Worm (Caenorhabditis elegans) whole organism, L4 larva: ENCODE results near the gene icln-1.

ENCODE experiments used
- F49E8.2 ChIP-seq: sonication (generic microtip); optimal IDR thresholded peaks from 2 replicates; lab custom pipeline; 2016; ENCODE audit warnings: missing compliant biosample characterization, mild to moderate bottlenecking, missing genetic modification characterization, borderline replicate concordance
- T26A8.4 ChIP-seq: fragments of 200-800 bp; sonication (Bioruptor generic); IDR thresholded peaks from 2 replicates; pipeline ENCODE4 v1.3.6; 2022; ENCODE audit warnings: missing genetic modification characterization, missing compliant biosample characterization
- Y105C5A.15 ChIP-seq: fragments of 200-800 bp; sonication (Bioruptor generic); IDR thresholded peaks from 2 replicates; pipeline ENCODE4 v1.3.6; 2022; ENCODE audit warnings: missing genetic modification characterization, missing compliant biosample characterization
- Y48G9A.11 ChIP-seq: fragments of 200-800 bp; sonication (Bioruptor generic); IDR thresholded peaks from 2 replicates; pipeline ENCODE4 v1.3.6; 2022; ENCODE audit warnings: missing genetic modification reagents, missing genetic modification characterization, missing compliant biosample characterization
- ZK337.2 ChIP-seq: fragments of 200-800 bp; sonication (Bioruptor generic); IDR thresholded peaks from 2 replicates; pipeline ENCODE4 v1.3.6; 2022; ENCODE audit warnings: missing genetic modification reagents, missing genetic modification characterization, missing compliant biosample characterization
- ZK546.5 ChIP-seq, 2 experiments: sonication (generic microtip); optimal IDR thresholded peaks; 2 replicates each; lab custom pipeline; 2017; ENCODE audit warnings: missing biosample characterization in 2 of 2, missing genetic modification characterization in 2 of 2
- aha-1 ChIP-seq: fragments of 150-350 bp; peaks from one replicate; lab custom pipeline; 2014; ENCODE audit warnings: missing biosample characterization, missing genetic modification characterization
- aly-2 ChIP-seq: sonication (generic microtip); optimal IDR thresholded peaks from 2 replicates; lab custom pipeline; 2018; ENCODE audit warnings: missing biosample characterization, missing genetic modification characterization
- arid-1 ChIP-seq: fragments of 200-800 bp; sonication (Bioruptor generic); conservative IDR thresholded peaks from 2 replicates; pipeline ENCODE4 v1.3.6; 2022; ENCODE audit warnings: missing genetic modification reagents, missing genetic modification characterization, missing compliant biosample characterization
- ceh-32 ChIP-seq: sonication (generic microtip); optimal IDR thresholded peaks from 2 replicates; lab custom pipeline; 2016; ENCODE audit warnings: mild to moderate bottlenecking, missing genetic modification characterization, missing compliant biosample characterization; ENCODE audit not compliant: poor library complexity
- daf-16 ChIP-seq, 3 experiments: sonication (generic microtip); optimal IDR thresholded peaks; 2 replicates each; lab custom pipeline; 2016 to 2017; ENCODE audit warnings: missing genetic modification characterization in 3 of 3, missing genetic modification reagents in 3 of 3, mild to moderate bottlenecking in 2 of 3, missing compliant biosample characterization in 2 of 3, missing biosample characterization in 1 of 3, moderate library complexity in 1 of 3
- dmd-6 ChIP-seq: fragments of 200-800 bp; sonication (Bioruptor generic); IDR thresholded peaks from 2 replicates; pipeline ENCODE4 v1.3.6; 2022; ENCODE audit warnings: missing genetic modification reagents, missing genetic modification characterization, missing compliant biosample characterization
- dmd-9 ChIP-seq: fragments of 200-800 bp; sonication (Bioruptor generic); IDR thresholded peaks from 2 replicates; pipeline ENCODE4 v1.3.6; 2022; ENCODE audit warnings: missing genetic modification reagents, missing genetic modification characterization, missing compliant biosample characterization
- egl-27 ChIP-seq: sonication (generic microtip); optimal IDR thresholded peaks from 3 replicates; lab custom pipeline; 2017; ENCODE audit warnings: missing biosample characterization, missing genetic modification reagents, missing genetic modification characterization
- gei-8 ChIP-seq: fragments of 200-800 bp; sonication (Bioruptor generic); optimal IDR thresholded peaks from 2 replicates; lab custom pipeline; 2018; ENCODE audit warnings: mild to moderate bottlenecking, missing genetic modification characterization, missing compliant biosample characterization
- hif-1 ChIP-seq, 2 experiments: sonication (generic microtip); optimal IDR thresholded peaks; 2 replicates each; lab custom pipeline; 2016 to 2017; ENCODE audit warnings: missing compliant biosample characterization in 2 of 2, missing genetic modification characterization in 2 of 2, missing genetic modification reagents in 2 of 2, missing genotype in 2 of 2, mild to moderate bottlenecking in 1 of 2
- hlh-11 ChIP-seq: fragments of 200-800 bp; sonication (Bioruptor generic); optimal IDR thresholded peaks from 2 replicates; lab custom pipeline; 2018; ENCODE audit warnings: mild to moderate bottlenecking, missing genetic modification characterization, missing compliant biosample characterization
- hlh-30 ChIP-seq: sonication (generic microtip); optimal IDR thresholded peaks from 2 replicates; lab custom pipeline; 2017; ENCODE audit warnings: antibody characterized with exemption, mild to moderate bottlenecking, missing genetic modification characterization, missing compliant biosample characterization; ENCODE audit not compliant: insufficient read depth
- hmg-1.1 ChIP-seq: fragments of 200-800 bp; sonication (Bioruptor generic); IDR thresholded peaks from 2 replicates; pipeline ENCODE4 v1.3.6; 2022; ENCODE audit warnings: missing genetic modification reagents, missing genetic modification characterization, missing compliant biosample characterization
- lim-7 ChIP-seq: fragments of 200-800 bp; sonication (Bioruptor generic); IDR thresholded peaks from 2 replicates; pipeline ENCODE4 v1.3.6; 2022; ENCODE audit warnings: missing genetic modification characterization, missing compliant biosample characterization
- lin-13 ChIP-seq: fragments of 150-350 bp; optimal IDR thresholded peaks from 2 replicates; lab custom pipeline; 2014; ENCODE audit warnings: missing biosample characterization, missing genetic modification reagents, missing genetic modification characterization
- lin-29 ChIP-seq: fragments of 200-800 bp; sonication (Bioruptor generic); IDR thresholded peaks from 2 replicates; pipeline ENCODE4 v1.3.6; 2022; ENCODE audit warnings: missing genetic modification reagents, missing genetic modification characterization, missing compliant biosample characterization
- lin-38 ChIP-seq: fragments of 200-800 bp; sonication (Bioruptor generic); IDR thresholded peaks from 2 replicates; pipeline ENCODE4 v1.3.6; 2022; ENCODE audit warnings: missing genetic modification reagents, missing genetic modification characterization, missing compliant biosample characterization
- mdl-1 ChIP-seq, 2 experiments: fragments of 150-350 bp in 1 of 2; sonication (generic microtip) in 1 of 2; optimal IDR thresholded peaks; 2 replicates each; lab custom pipeline; 2014 to 2017; ENCODE audit warnings: missing biosample characterization in 2 of 2, missing genetic modification characterization in 2 of 2
- mep-1 ChIP-seq: fragments of 150-350 bp; sonication (generic microtip); optimal IDR thresholded peaks from 3 replicates; lab custom pipeline; 2014; ENCODE audit warnings: missing biosample characterization, missing genetic modification characterization
- mxl-2 ChIP-seq: fragments of 200-800 bp; sonication (Bioruptor generic); conservative IDR thresholded peaks from 2 replicates; pipeline ENCODE4 v1.3.6; 2022; ENCODE audit warnings: missing genetic modification reagents, missing genetic modification characterization, missing compliant biosample characterization
- mxl-3 ChIP-seq: fragments of 200-800 bp; sonication (Bioruptor generic); optimal IDR thresholded peaks from 2 replicates; lab custom pipeline; 2018; ENCODE audit warnings: mild to moderate bottlenecking, missing genetic modification characterization, missing compliant biosample characterization
- nhr-10 ChIP-seq: fragments of 150-350 bp; optimal IDR thresholded peaks from 2 replicates; lab custom pipeline; 2014; ENCODE audit warnings: missing biosample characterization, missing genetic modification characterization
- nhr-102 ChIP-seq: sonication (generic microtip); optimal IDR thresholded peaks from 2 replicates; lab custom pipeline; 2016; ENCODE audit warnings: mild to moderate bottlenecking, missing genetic modification characterization, moderate library complexity, missing compliant biosample characterization
- nhr-11 ChIP-seq: fragments of 150-350 bp; optimal IDR thresholded peaks from 2 replicates; lab custom pipeline; 2014; ENCODE audit warnings: missing biosample characterization, missing genetic modification characterization
- nhr-25 ChIP-seq: sonication (generic microtip); optimal IDR thresholded peaks from 2 replicates; lab custom pipeline; 2017; ENCODE audit warnings: missing genetic modification characterization, mild to moderate bottlenecking, missing compliant biosample characterization, antibody characterized with exemption, moderate library complexity, borderline replicate concordance; ENCODE audit not compliant: insufficient read depth
- nhr-28 ChIP-seq: fragments of 150-350 bp; optimal IDR thresholded peaks from 2 replicates; lab custom pipeline; 2014; ENCODE audit warnings: missing biosample characterization, missing genetic modification characterization
- nhr-41 ChIP-seq: fragments of 200-800 bp; sonication (Bioruptor generic); IDR thresholded peaks from 2 replicates; pipeline ENCODE4 v1.3.6; 2022; ENCODE audit warnings: missing genetic modification reagents, missing genetic modification characterization, missing compliant biosample characterization
- php-3 ChIP-seq: fragments of 200-800 bp; sonication (Bioruptor generic); IDR thresholded peaks from 2 replicates; pipeline ENCODE4 v1.3.6; 2022; ENCODE audit warnings: missing genetic modification reagents, missing genetic modification characterization, missing compliant biosample characterization
- set-16 ChIP-seq: fragments of 200-800 bp; sonication (Bioruptor generic); IDR thresholded peaks from 2 replicates; pipeline ENCODE4 v1.3.6; 2022; ENCODE audit warnings: missing genetic modification reagents, missing genetic modification characterization, missing compliant biosample characterization
- snpc-1.2 ChIP-seq: fragments of 200-800 bp; sonication (Bioruptor generic); IDR thresholded peaks from 2 replicates; pipeline ENCODE4 v1.3.6; 2022; ENCODE audit warnings: missing genetic modification reagents, missing genetic modification characterization, missing compliant biosample characterization
- spr-3 ChIP-seq: fragments of 200-800 bp; sonication (Bioruptor generic); optimal IDR thresholded peaks from 2 replicates; lab custom pipeline; 2018; ENCODE audit warnings: mild to moderate bottlenecking, missing genetic modification characterization, missing compliant biosample characterization
- zag-1 ChIP-seq: fragments of 150-350 bp; optimal IDR thresholded peaks from 2 replicates; lab custom pipeline; 2014; ENCODE audit warnings: missing biosample characterization, missing genetic modification characterization
- zfp-3 ChIP-seq: fragments of 200-800 bp; sonication (Bioruptor generic); conservative IDR thresholded peaks from 2 replicates; pipeline ENCODE4 v1.3.6; 2022; ENCODE audit warnings: missing genetic modification reagents, missing genetic modification characterization, missing compliant biosample characterization

icln-1 gene

DNA sequence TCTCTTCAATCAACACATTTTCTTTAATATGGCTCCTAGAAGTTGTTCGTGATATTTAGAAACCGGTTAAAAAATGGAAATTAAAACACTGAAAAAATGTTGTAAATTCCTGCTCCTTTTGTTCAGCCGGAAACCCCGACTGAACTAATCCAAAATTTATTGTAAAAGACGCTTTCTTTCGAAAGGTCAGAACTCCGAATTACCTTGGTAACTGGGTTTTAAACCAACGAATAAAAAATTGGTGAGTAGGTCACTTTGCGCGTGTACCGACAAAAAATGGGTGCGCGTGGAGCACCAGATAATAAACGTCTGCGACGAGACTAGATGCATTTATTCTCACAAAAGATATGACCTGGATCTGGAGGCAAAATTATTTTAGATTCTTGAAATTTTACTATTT lies 35.2 kb upstream of the icln-1 start:
- TF ChIP-seq T26A8.4 (peak; percentile 73), zfp-3 (GFP tag; lab: Robert Waterston, UW) (0 out of 2 replicates have a peak, but pooled peaks have one; percentile 27), ZK546.5 (tag; optimal IDR thresholded peaks at IDR 0.05; lab: Kevin White, UChicago) (no peak), Y105C5A.15 (0 out of 2 replicates have a peak, but pooled peaks have one; percentile 11), gei-8 (GFP tag; lab: Kevin White, UChicago) (no peak), egl-27 (no peak), zag-1 (tag; lab: Kevin White, UChicago) (no peak), hlh-11 (tag; lab: Kevin White, UChicago) (no peak), aly-2 (tag; lab: Kevin White, UChicago) (no peak), nhr-102 (peak; percentile 30), php-3 (0 out of 2 replicates have a peak, but pooled peaks have one; percentile 18), dmd-9 (GFP tag; lab: Robert Waterston, UW) (no peak), ZK337.2 (GFP tag; lab: Robert Waterston, UW) (no peak), lin-13 (peak; percentile 13), lin-29 (no peak), arid-1 (GFP tag; lab: Robert Waterston, UW) (peak; percentile 70), dmd-6 (no peak), nhr-41 (0 out of 2 replicates have a peak, but pooled peaks have one; percentile 26), daf-16 (GFP tag; optimal IDR thresholded peaks at IDR 0.05; lab: Kevin White, UChicago) (no peak), daf-16 (tag; optimal IDR thresholded peaks at IDR 0.05; lab: Kevin White, UChicago) (peak; percentile 19), Y48G9A.11 (peak; percentile 57), F49E8.2 (tag; lab: Kevin White, UChicago) (peak; percentile 51), lim-7 (GFP tag; lab: Robert Waterston, UW) (0 out of 2 replicates have a peak, but pooled peaks have one; percentile 43), nhr-28 (tag; lab: Kevin White, UChicago) (no peak), lin-38 (GFP tag; lab: Robert Waterston, UW) (peak; percentile 33), snpc-1.2 (peak; percentile 88), nhr-10 (no peak)

DNA sequence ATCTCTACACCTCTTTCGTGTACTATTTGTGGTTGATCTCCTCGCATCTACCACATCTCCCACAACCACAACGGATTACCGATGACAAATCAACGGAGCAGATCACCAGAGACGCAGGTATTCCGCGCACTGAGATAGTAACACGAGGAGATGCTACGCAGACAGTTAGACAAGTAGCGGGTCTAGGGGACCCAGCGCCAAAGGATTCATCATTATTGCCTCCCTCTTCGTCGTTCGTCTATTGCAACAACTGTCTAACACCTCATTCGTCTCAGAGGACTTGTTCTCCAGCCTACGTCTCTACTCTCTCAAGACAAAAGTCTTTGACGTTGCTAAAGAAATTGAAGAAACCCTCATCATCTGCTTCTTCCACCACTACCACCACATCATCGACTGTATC lies 26.1 kb upstream of the icln-1 start:
- TF ChIP-seq aha-1 (peak; percentile 81), nhr-11 (tag; lab: Kevin White, UChicago) (no peak), nhr-28 (tag; lab: Kevin White, UChicago) (peak; percentile 74), nhr-10 (no peak), hif-1 (tag; optimal IDR thresholded peaks at IDR 0.05; lab: Kevin White, UChicago) (peak in 1 of 2 experiments; percentile 23), mxl-2 (GFP tag; lab: Robert Waterston, UW) (no peak), hmg-1.1 (GFP tag; lab: Robert Waterston, UW) (0 out of 2 replicates have a peak, but pooled peaks have one; percentile 41), spr-3 (GFP tag; lab: Kevin White, UChicago) (no peak), mxl-3 (GFP tag; lab: Kevin White, UChicago) (peak; percentile 67), mep-1 (peak; percentile 58), mdl-1 (tag; optimal IDR thresholded peaks at IDR 0.05; lab: Kevin White, UChicago) (peak; percentile 62 to 84), hlh-30 (peak; percentile 72), nhr-25 (tag; lab: Kevin White, UChicago) (peak; percentile 51), ceh-32 (tag; lab: Kevin White, UChicago) (no peak), set-16 (GFP tag; lab: Robert Waterston, UW) (no peak), hlh-11 (tag; lab: Kevin White, UChicago) (peak; percentile 56)
